Worm (Caenorhabditis elegans): Measurements from ENCODE around the gene T02E9.5.

ce11 chrV:11304879-11305278 is 37.2 kb upstream of the T02E9.5 start, which contains the start of gene srh-45:
- TF ChIP-seq mep-1 (tag; optimal IDR thresholded peaks at IDR 0.05), result no peak
- no peak for TF ChIP-seq nhr-28 (tag; optimal IDR thresholded peaks at IDR 0.05)
- TF ChIP-seq unc-62 (GFP tag; optimal IDR thresholded peaks at IDR 0.05), result no peak
- TF ChIP-seq tbx-2 (tag; optimal IDR thresholded peaks at IDR 0.05), result no peak
- no peak for TF ChIP-seq snpc-4 (tag; optimal IDR thresholded peaks at IDR 0.05)

All from whole organism, L1 larva.